Fruit fly (Drosophila melanogaster) whole organism, embryonic: Measurements from ENCODE around the gene CG15764.

Experiments used
- B-H2 ChIP-seq: fragments of 200-800 bp; sonication (Bioruptor generic); optimal IDR thresholded peaks from 2 replicates; lab custom pipeline; 2018; ENCODE audit warnings: missing biosample characterization, mild to moderate bottlenecking, missing genetic modification characterization
- Bgb ChIP-seq: fragments of 200-800 bp; sonication (Bioruptor generic); IDR thresholded peaks from 2 replicates; pipeline ENCODE4 v1.3.6; 2022; ENCODE audit warnings: missing biosample characterization, missing genetic modification characterization; ENCODE audit not compliant: partially characterized antibody
- CG10462 ChIP-seq: fragments of 200-800 bp; sonication (Bioruptor generic); optimal IDR thresholded peaks from 2 replicates; lab custom pipeline; 2016; ENCODE audit warnings: missing biosample characterization, missing genetic modification characterization
- CG12219 ChIP-seq: fragments of 200-800 bp; sonication (Bioruptor generic); optimal IDR thresholded peaks from 3 replicates; lab custom pipeline; 2018; ENCODE audit warnings: missing biosample characterization, mild to moderate bottlenecking, missing genetic modification characterization
- CG12236 ChIP-seq: fragments of 200-800 bp; sonication (Bioruptor generic); optimal IDR thresholded peaks from 2 replicates; lab custom pipeline; 2016; ENCODE audit warnings: missing biosample characterization, missing genetic modification characterization
- CG15269 ChIP-seq: fragments of 200-800 bp; sonication (Bioruptor generic); optimal IDR thresholded peaks from 2 replicates; lab custom pipeline; 2018; ENCODE audit warnings: missing biosample characterization, mild to moderate bottlenecking, missing genetic modification characterization, moderate library complexity
- CG15514 ChIP-seq: fragments of 200-800 bp; sonication (Bioruptor generic); optimal IDR thresholded peaks from 3 replicates; lab custom pipeline; 2017; ENCODE audit warnings: missing biosample characterization, missing genetic modification characterization, mild to moderate bottlenecking, moderate library complexity, missing genetic modification reagents
- CG2678 ChIP-seq: fragments of 200-800 bp; sonication (Bioruptor generic); optimal IDR thresholded peaks from 3 replicates; lab custom pipeline; 2019; ENCODE audit warnings: missing biosample characterization, mild to moderate bottlenecking, missing genetic modification characterization, moderate library complexity
- CG3163 ChIP-seq: fragments of 200-800 bp; sonication (Bioruptor generic); optimal IDR thresholded peaks from 3 replicates; lab custom pipeline; 2016; ENCODE audit warnings: missing biosample characterization, missing genetic modification characterization
- CG3726 ChIP-seq: fragments of 200-800 bp; sonication (Bioruptor generic); IDR thresholded peaks from 3 replicates; pipeline ENCODE4, ENCODE4 v1.3.6; 2022; ENCODE audit warnings: missing biosample characterization, missing genetic modification characterization
- CG3847 ChIP-seq: fragments of 200-800 bp; sonication (Bioruptor generic); IDR thresholded peaks from 2 replicates; pipeline ENCODE4 v1.3.6; 2022; ENCODE audit warnings: missing biosample characterization, missing genetic modification characterization
- CG4360 ChIP-seq: fragments of 200-800 bp; sonication (Bioruptor generic); IDR thresholded peaks from 2 replicates; pipeline ENCODE4 v1.3.6; 2022; ENCODE audit warnings: missing biosample characterization, missing genetic modification characterization
- CG4424 ChIP-seq: fragments of 200-800 bp; sonication (Bioruptor generic); optimal IDR thresholded peaks from 3 replicates; lab custom pipeline; 2016; ENCODE audit warnings: missing biosample characterization, missing genetic modification characterization
- CG5180 ChIP-seq: fragments of 200-800 bp; sonication (Bioruptor generic); optimal IDR thresholded peaks from 3 replicates; lab custom pipeline; 2017; ENCODE audit warnings: missing biosample characterization, missing genetic modification characterization, mild to moderate bottlenecking, moderate library complexity, missing genetic modification reagents
- CG7271 ChIP-seq: fragments of 200-800 bp; sonication (Bioruptor generic); optimal IDR thresholded peaks from 2 replicates; lab custom pipeline; 2018; ENCODE audit warnings: missing biosample characterization, mild to moderate bottlenecking, missing genetic modification characterization, moderate library complexity
- CG8924 ChIP-seq: fragments of 200-800 bp; optimal IDR thresholded peaks from 3 replicates; lab custom pipeline; 2019; ENCODE audit warnings: missing biosample characterization, mild to moderate bottlenecking, missing genetic modification characterization, moderate library complexity
- CG9932 ChIP-seq: fragments of 200-800 bp; sonication (Bioruptor generic); IDR thresholded peaks from 2 replicates; pipeline ENCODE4 v1.3.6; 2022; ENCODE audit warnings: missing biosample characterization, missing genetic modification characterization
- CTCF ChIP-seq: fragments of 200-800 bp; sonication (Bioruptor generic); optimal IDR thresholded peaks from 2 replicates; lab custom pipeline; 2017; ENCODE audit warnings: missing biosample characterization, mild to moderate bottlenecking, missing genetic modification characterization, moderate library complexity
- CrebB ChIP-seq: fragments of 200-800 bp; sonication (Bioruptor generic); optimal IDR thresholded peaks from 3 replicates; lab custom pipeline; 2018; ENCODE audit warnings: missing biosample characterization, mild to moderate bottlenecking, missing genetic modification characterization
- D19A ChIP-seq: fragments of 200-800 bp; optimal IDR thresholded peaks from 3 replicates; lab custom pipeline; 2019; ENCODE audit warnings: missing biosample characterization, mild to moderate bottlenecking, missing genetic modification characterization, moderate library complexity
- E2f2 ChIP-seq: fragments of 200-800 bp; sonication (Bioruptor generic); IDR thresholded peaks from 2 replicates; pipeline ENCODE4 v1.3.6; 2022; ENCODE audit warnings: missing biosample characterization, missing genetic modification characterization
- Elba2 ChIP-seq: fragments of 200-800 bp; sonication (Bioruptor generic); optimal IDR thresholded peaks from 3 replicates; lab custom pipeline; 2016; ENCODE audit warnings: missing biosample characterization, missing genetic modification characterization
- HHEX ChIP-seq: fragments of 200-800 bp; sonication (Bioruptor generic); optimal IDR thresholded peaks from 3 replicates; lab custom pipeline; 2017; ENCODE audit warnings: missing biosample characterization, mild to moderate bottlenecking, missing genetic modification characterization, missing genetic modification reagents
- HLH4C ChIP-seq: fragments of 200-800 bp; sonication (Bioruptor generic); IDR thresholded peaks from 3 replicates; pipeline ENCODE4 v1.3.6; 2022; ENCODE audit warnings: missing biosample characterization, missing genetic modification characterization; ENCODE audit not compliant: partially characterized antibody
- Hmr ChIP-seq: fragments of 200-800 bp; sonication (Bioruptor generic); optimal IDR thresholded peaks from 3 replicates; lab custom pipeline; 2017; ENCODE audit warnings: mild to moderate bottlenecking, missing biosample characterization, missing genetic modification reagents, missing genetic modification characterization
- Hr78 ChIP-seq, 2 experiments: fragments of 200-800 bp in 1 of 2; fragments of >200 bp in 1 of 2; sonication (Bioruptor generic) in 1 of 2; optimal IDR thresholded peaks; 2 replicates each; lab custom pipeline; 2017 to 2019; ENCODE audit warnings: missing biosample characterization in 2 of 2, missing genetic modification characterization in 2 of 2, mild to moderate bottlenecking in 1 of 2, moderate library complexity in 1 of 2
- Med ChIP-seq: fragments of 200-800 bp; sonication (Bioruptor generic); peaks from one replicate; lab custom pipeline; 2016; ENCODE audit warnings: missing biosample characterization, missing genetic modification characterization, mild to moderate bottlenecking, inconsistent platforms, moderate library complexity
- Oaz ChIP-seq: fragments of 200-800 bp; sonication (Bioruptor generic); IDR thresholded peaks from 2 replicates; pipeline ENCODE4 v1.3.6; 2022; ENCODE audit warnings: missing biosample characterization, missing genetic modification characterization
- Pdp1 ChIP-seq, 2 experiments: fragments of 200-800 bp; sonication (Bioruptor generic); optimal IDR thresholded peaks; 3 replicates each; lab custom pipeline; 2016; ENCODE audit warnings: missing biosample characterization in 2 of 2, missing genetic modification characterization in 2 of 2, mild to moderate bottlenecking in 1 of 2, moderate library complexity in 1 of 2
- Ravus ChIP-seq: fragments of 200-800 bp; sonication (Bioruptor generic); IDR thresholded peaks from 2 replicates; pipeline ENCODE4 v1.3.6; 2022; ENCODE audit warnings: missing biosample characterization, missing genetic modification characterization
- Stat92E ChIP-seq, 3 experiments: fragments of >200 bp in 2 of 3; fragments of 200-800 bp in 1 of 3; sonication (Bioruptor generic) in 1 of 3; optimal IDR thresholded peaks; 2 replicates each; lab custom pipeline; 2017 to 2019; ENCODE audit warnings: missing biosample characterization in 3 of 3, missing genetic modification characterization in 3 of 3, mild to moderate bottlenecking in 1 of 3, moderate library complexity in 1 of 3
- TFAM ChIP-seq: fragments of 200-800 bp; sonication (Bioruptor generic); optimal IDR thresholded peaks from 2 replicates; lab custom pipeline; 2017; ENCODE audit warnings: missing biosample characterization, missing genetic modification characterization, inconsistent platforms
- amos ChIP-seq: fragments of 200-800 bp; sonication (Bioruptor generic); IDR thresholded peaks from 2 replicates; pipeline ENCODE4 v1.3.6; 2022; ENCODE audit warnings: missing biosample characterization, missing genetic modification characterization; ENCODE audit not compliant: partially characterized antibody
- crol ChIP-seq: fragments of 200-800 bp; sonication (Bioruptor generic); IDR thresholded peaks from 2 replicates; pipeline ENCODE4 v1.3.6; 2022; ENCODE audit warnings: missing biosample characterization, missing genetic modification characterization
- disco-r ChIP-seq: fragments of 200-800 bp; sonication (Bioruptor generic); optimal IDR thresholded peaks from 2 replicates; lab custom pipeline; 2016; ENCODE audit warnings: missing biosample characterization, missing genetic modification characterization
- gsb ChIP-seq: fragments of 200-800 bp; sonication (Bioruptor generic); IDR thresholded peaks from 2 replicates; pipeline ENCODE4 v1.3.6; 2022; ENCODE audit warnings: missing biosample characterization, missing genetic modification characterization
- hkb ChIP-seq, 2 experiments: fragments of 200-800 bp in 1 of 2; fragments of >200 bp in 1 of 2; sonication (Bioruptor generic) in 1 of 2; IDR thresholded peaks in 1 of 2; optimal IDR thresholded peaks in 1 of 2; 2 replicates each; pipeline versions ENCODE4 v1.3.6 to Lab custom; 2017 to 2022; ENCODE audit warnings: missing biosample characterization in 1 of 2, missing genetic modification characterization in 1 of 2
- knrl ChIP-seq: fragments of 200-800 bp; sonication (Bioruptor generic); IDR thresholded peaks from 3 replicates; pipeline ENCODE4 v1.3.6; 2022; ENCODE audit warnings: missing biosample characterization, missing genetic modification characterization; ENCODE audit not compliant: partially characterized antibody
- lbe ChIP-seq: fragments of 200-800 bp; sonication (Bioruptor generic); optimal IDR thresholded peaks from 2 replicates; lab custom pipeline; 2016; ENCODE audit warnings: missing biosample characterization, mild to moderate bottlenecking, missing genetic modification characterization
- nerfin-1 ChIP-seq: fragments of 200-800 bp; sonication (Bioruptor generic); optimal IDR thresholded peaks from 3 replicates; lab custom pipeline; 2019; ENCODE audit warnings: missing biosample characterization, mild to moderate bottlenecking, missing genetic modification characterization, moderate library complexity
- pita ChIP-seq: fragments of 200-800 bp; sonication (Bioruptor generic); optimal IDR thresholded peaks from 2 replicates; lab custom pipeline; 2017; ENCODE audit warnings: missing biosample characterization, mild to moderate bottlenecking, missing genetic modification characterization
- sens ChIP-seq: fragments of 200-800 bp; sonication (Bioruptor generic); peaks from one replicate; lab custom pipeline; 2016; ENCODE audit warnings: missing biosample characterization, missing genetic modification characterization
- slp2 ChIP-seq: fragments of 200-800 bp; sonication (Bioruptor generic); optimal IDR thresholded peaks from 2 replicates; lab custom pipeline; 2016; ENCODE audit warnings: missing biosample characterization, missing genetic modification characterization
- sug ChIP-seq: fragments of 200-800 bp; optimal IDR thresholded peaks from 2 replicates; lab custom pipeline; 2019; ENCODE audit warnings: missing biosample characterization, mild to moderate bottlenecking, missing genetic modification characterization, moderate library complexity
- wek ChIP-seq: fragments of 200-800 bp; sonication (Bioruptor generic); optimal IDR thresholded peaks from 3 replicates; lab custom pipeline; 2018; ENCODE audit warnings: missing biosample characterization, mild to moderate bottlenecking, missing genetic modification characterization, moderate library complexity
- zfh1 ChIP-seq: fragments of 200-800 bp; sonication (Bioruptor generic); IDR thresholded peaks from 3 replicates; pipeline ENCODE4 v1.3.6; 2022; ENCODE audit warnings: missing biosample characterization, missing genetic modification characterization

The CG15764 gene

DNA sequence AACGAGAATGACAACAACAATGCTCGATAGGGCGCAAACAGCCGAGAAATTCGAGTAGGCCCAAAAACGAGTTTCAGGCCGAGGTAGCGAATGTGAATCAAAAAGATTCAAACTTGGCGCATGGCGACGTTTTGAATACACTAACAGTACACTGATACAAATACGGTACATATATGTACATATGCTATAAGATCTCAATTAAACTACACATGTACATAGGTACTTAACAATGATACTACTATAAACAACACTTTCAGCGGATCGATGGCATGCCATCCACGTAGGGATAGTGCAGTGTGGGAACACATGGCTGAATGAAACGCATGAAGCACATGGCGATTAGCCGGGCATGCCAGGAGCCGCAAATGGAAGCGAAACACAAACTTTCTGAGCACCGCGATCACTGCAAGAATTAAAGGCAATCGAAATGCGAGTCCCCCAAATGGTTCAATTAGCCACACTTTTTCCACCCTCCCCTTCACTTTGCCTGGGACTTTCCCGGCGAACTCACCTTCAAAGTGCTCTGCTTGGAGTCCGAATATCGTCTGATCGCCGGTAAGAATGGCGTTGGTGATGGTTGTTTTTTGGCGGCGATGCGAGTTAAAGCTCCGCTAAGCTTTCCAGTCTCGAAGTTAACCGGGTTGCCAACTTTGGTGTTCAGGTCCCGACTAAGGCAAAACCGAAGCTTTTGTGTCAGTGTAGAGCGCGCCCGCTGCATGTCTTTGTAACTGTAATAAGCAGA is 47.0 kb downstream of the CG15764 start (continued):
- TF ChIP-seq TFAM (GFP tag; lab: Kevin White, UChicago) (no peak), disco-r (GFP tag; lab: Kevin White, UChicago) (no peak), E2f2 (GFP tag; lab: Robert Waterston, UW) (no peak), zfh1 (GFP tag; lab: Robert Waterston, UW) (0 out of 3 replicates have a peak, but pooled peaks have one; percentile 17), wek (GFP tag; lab: Kevin White, UChicago) (peak; percentile 42), slp2 (GFP tag; lab: Kevin White, UChicago) (peak; percentile 9), hkb (optimal IDR thresholded peaks at IDR 0.05; lab: Kevin White, UChicago) (no peak), hkb (GFP tag; IDR thresholded peaks at IDR 0.05; lab: Robert Waterston, UW) (0 out of 2 replicates have a peak, but pooled peaks have one; percentile 21), Elba2 (GFP tag; lab: Kevin White, UChicago) (no peak), Med (GFP tag; lab: Kevin White, UChicago) (peak; percentile 84), CG3726 (0 out of 3 replicates have a peak, but pooled peaks have one; percentile 5), CrebB (tag; lab: Kevin White, UChicago) (no peak), CTCF (GFP tag; lab: Kevin White, UChicago) (peak; percentile 77), Oaz (GFP tag; lab: Robert Waterston, UW) (no peak), crol (GFP tag; lab: Robert Waterston, UW) (peak; percentile 69), CG3847 (GFP tag; lab: Robert Waterston, UW) (no peak), HLH4C (peak; percentile 15; the same call in 1 of the 3 replicates), CG7271 (no peak), CG3163 (GFP tag; lab: Kevin White, UChicago) (no peak), Hr78 (GFP tag; optimal IDR thresholded peaks at IDR 0.05; lab: Kevin White, UChicago) (no peak), Ravus (GFP tag; lab: Robert Waterston, UW) (no peak), amos (GFP tag; lab: Robert Waterston, UW) (peak; percentile 63; the same call in 1 of the 2 replicates), sens (GFP tag; lab: Kevin White, UChicago) (peak; percentile 11), CG15514 (GFP tag; lab: Kevin White, UChicago) (peak; percentile 30), CG9932 (0 out of 2 replicates have a peak, but pooled peaks have one; percentile 14), pita (GFP tag; lab: Kevin White, UChicago) (peak; percentile 33), CG4360 (GFP tag; lab: Robert Waterston, UW) (no peak), CG5180 (GFP tag; lab: Kevin White, UChicago) (no peak), lbe (GFP tag; lab: Kevin White, UChicago) (peak; percentile 7), CG4424 (GFP tag; lab: Kevin White, UChicago) (no peak), knrl (GFP tag; lab: Robert Waterston, UW) (no peak), Bgb (GFP tag; lab: Robert Waterston, UW) (peak; percentile 57; the same call in 1 of the 2 replicates)

DNA sequence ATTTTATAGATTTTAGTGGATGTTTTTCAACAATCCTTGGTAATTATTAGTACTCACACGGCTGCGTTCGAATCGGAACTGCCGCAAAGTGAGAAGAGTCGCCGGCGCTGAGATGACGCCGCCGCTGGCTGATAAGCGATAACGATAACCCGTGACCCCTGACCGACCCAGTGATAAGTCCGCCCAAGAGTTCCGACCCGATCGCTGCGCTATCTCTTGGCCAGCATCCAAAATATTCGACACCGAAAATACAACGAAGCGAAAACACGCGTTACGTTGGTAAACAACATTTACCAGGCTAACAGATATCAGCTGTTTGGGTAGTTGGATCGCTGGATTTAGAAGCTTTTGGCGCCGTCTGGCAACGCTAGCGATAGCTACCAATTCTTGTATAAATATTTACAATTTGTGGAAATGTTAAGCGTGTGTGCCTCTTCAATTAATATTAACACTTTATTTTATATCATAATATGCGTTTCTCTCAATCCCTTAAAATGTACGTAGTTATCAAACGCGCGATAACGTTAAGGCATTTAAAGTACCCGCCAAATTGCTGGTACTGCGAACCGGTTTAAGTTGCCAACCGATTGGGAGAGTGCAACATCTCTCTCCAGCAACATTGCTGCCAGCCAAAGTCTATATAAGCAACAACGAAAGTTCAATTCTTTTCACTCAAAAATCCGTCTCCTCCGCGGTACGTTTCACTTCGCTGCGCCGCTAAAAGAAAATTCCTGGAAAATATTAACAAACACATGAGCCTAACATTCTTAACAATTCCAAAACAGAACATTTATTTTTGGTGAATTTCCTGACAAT is 47.8 kb downstream of the CG15764 start, which contains the start of the genes Shmt and CG3726:
Gene Shmt (minus strand): TSS at position 304 of the 816 bp plus-strand sequence.
Gene CG3726 (plus strand): TSS at position 604 of the 816 bp plus-strand sequence.
- TF ChIP-seq CG15269 (tag; lab: Kevin White, UChicago) (peak; percentile 8), Pdp1 (GFP tag; optimal IDR thresholded peaks at IDR 0.05; lab: Kevin White, UChicago) (peak in 1 of 2 experiments; percentile 13), Hmr (GFP tag; lab: Kevin White, UChicago) (peak; percentile 24), sug (tag; lab: Kevin White, UChicago) (peak; percentile 28), D19A (no peak), CG12219 (GFP tag; lab: Kevin White, UChicago) (peak; percentile 10), CG8924 (tag; lab: Kevin White, UChicago) (peak; percentile 9), CG2678 (tag; lab: Kevin White, UChicago) (peak; percentile 10), gsb (no peak), CG10462 (GFP tag; lab: Kevin White, UChicago) (no peak), CG12236 (GFP tag; lab: Kevin White, UChicago) (peak; percentile 26), nerfin-1 (tag; lab: Kevin White, UChicago) (no peak), Stat92E (GFP tag; optimal IDR thresholded peaks at IDR 0.05; lab: Kevin White, UChicago) (peak in 1 of 3 experiments; percentile 36), B-H2 (GFP tag; lab: Kevin White, UChicago) (no peak), HHEX (no peak)
